Worm (Caenorhabditis elegans) whole organism, L2 larva: ENCODE measurements around the gene sng-1.

Experiments
- ama-1 ChIP-seq: fragments of 150-350 bp; optimal IDR thresholded peaks from 2 replicates; lab custom pipeline; 2018; ENCODE audit warnings: inconsistent platforms
- blmp-1 ChIP-seq: sonication (generic microtip); optimal IDR thresholded peaks from 2 replicates; lab custom pipeline; 2017; ENCODE audit warnings: missing genetic modification characterization, mild to moderate bottlenecking, missing compliant biosample characterization, antibody characterized with exemption, moderate library complexity; ENCODE audit not compliant: insufficient read depth
- ceh-16 ChIP-seq: fragments of 150-350 bp; optimal IDR thresholded peaks from 2 replicates; lab custom pipeline; 2014; ENCODE audit warnings: missing biosample characterization, missing genetic modification characterization
- ceh-82 ChIP-seq: fragments of 150-350 bp; optimal IDR thresholded peaks from 2 replicates; lab custom pipeline; 2014; ENCODE audit warnings: missing biosample characterization, missing genetic modification characterization
- dmd-4 ChIP-seq: sonication (generic microtip); optimal IDR thresholded peaks from 2 replicates; lab custom pipeline; 2017; ENCODE audit warnings: missing biosample characterization, missing genetic modification characterization
- mdl-1 ChIP-seq, 2 experiments: fragments of 150-350 bp in 1 of 2; sonication (generic microtip) in 1 of 2; optimal IDR thresholded peaks; 2 replicates each; lab custom pipeline; 2017; ENCODE audit warnings: missing biosample characterization in 2 of 2, missing genetic modification characterization in 2 of 2
- nhr-11 ChIP-seq: fragments of 150-350 bp; optimal IDR thresholded peaks from 2 replicates; lab custom pipeline; 2014; ENCODE audit warnings: missing biosample characterization, missing genetic modification characterization
- nhr-77 ChIP-seq: fragments of 150-350 bp; optimal IDR thresholded peaks from 2 replicates; lab custom pipeline; 2014; ENCODE audit warnings: missing biosample characterization, missing genetic modification characterization
- skn-1 ChIP-seq: sonication (generic microtip); optimal IDR thresholded peaks from 2 replicates; lab custom pipeline; 2017; ENCODE audit warnings: missing biosample characterization, missing genetic modification characterization
- sma-9 ChIP-seq, 2 experiments: fragments of 150-350 bp in 1 of 2; sonication (generic microtip) in 1 of 2; optimal IDR thresholded peaks; 2 replicates each; lab custom pipeline; 2014 to 2016; ENCODE audit warnings: missing genetic modification characterization in 2 of 2, mild to moderate bottlenecking in 1 of 2, missing biosample characterization in 1 of 2, missing compliant biosample characterization in 1 of 2, missing genetic modification reagents in 1 of 2, moderate library complexity in 1 of 2
- snpc-4 ChIP-seq: fragments of 150-350 bp; optimal IDR thresholded peaks from 2 replicates; lab custom pipeline; 2014; ENCODE audit warnings: missing biosample characterization, missing genetic modification characterization
- unc-39 ChIP-seq: fragments of 150-350 bp; optimal IDR thresholded peaks from 2 replicates; lab custom pipeline; 2014; ENCODE audit warnings: missing biosample characterization, missing genetic modification characterization
- zag-1 ChIP-seq: fragments of 150-350 bp; optimal IDR thresholded peaks from 2 replicates; lab custom pipeline; 2014; ENCODE audit warnings: missing biosample characterization, missing genetic modification characterization

- no peak for TF ChIP-seq zag-1
- TF ChIP-seq nhr-11 (tag; lab: Kevin White, UChicago) = no peak
- no peak for TF ChIP-seq ama-1 (lab: Kevin White, UChicago)
- TF ChIP-seq skn-1 (tag; lab: Kevin White, UChicago) = no peak
- no peak for TF ChIP-seq mdl-1 (tag; optimal IDR thresholded peaks at IDR 0.05; lab: Kevin White, UChicago)
- TF ChIP-seq nhr-77 (tag; lab: Kevin White, UChicago) = no peak
- TF ChIP-seq dmd-4 = no peak
- no peak for TF ChIP-seq sma-9 (GFP tag; optimal IDR thresholded peaks at IDR 0.05; lab: Kevin White, UChicago)
- no peak for TF ChIP-seq sma-9 (tag; optimal IDR thresholded peaks at IDR 0.05; lab: Kevin White, UChicago)
- TF ChIP-seq unc-39 (tag; lab: Kevin White, UChicago) = no peak
- no peak for TF ChIP-seq snpc-4 (tag; lab: Kevin White, UChicago)
- peak; percentile 80 for TF ChIP-seq blmp-1
- no peak for TF ChIP-seq ceh-16
- no peak for TF ChIP-seq ceh-82 (tag; lab: Kevin White, UChicago)
These were observed 3.3 kb downstream of the sng-1 start, which contains the start of gene ttr-30 for ce11 chrX:7330685-7331196.
